Fruit fly (Drosophila melanogaster) whole organism: ENCODE measurements around the gene CG17110.

ENCODE experiments used
- CG8478 ChIP-seq: fragments of >200 bp; optimal IDR thresholded peaks from 2 replicates; lab custom pipeline; 2018; ENCODE audit warnings: inconsistent platforms
- Dll ChIP-seq: fragments of >200 bp; optimal IDR thresholded peaks from 2 replicates; lab custom pipeline; 2017
- EcR ChIP-seq, 2 experiments: fragments of >200 bp; optimal IDR thresholded peaks; 2 replicates each; lab custom pipeline; 2017; ENCODE audit warnings: missing biosample characterization in 2 of 2, missing genetic modification characterization in 2 of 2, missing genetic modification reagents in 2 of 2
- pan ChIP-seq: fragments of >200 bp; optimal IDR thresholded peaks from 2 replicates; lab custom pipeline; 2017
- psq ChIP-seq: fragments of >200 bp; optimal IDR thresholded peaks from 2 replicates; lab custom pipeline; 2017
- usp ChIP-seq: fragments of >200 bp; optimal IDR thresholded peaks from 2 replicates; lab custom pipeline; 2017; ENCODE audit warnings: missing biosample characterization, missing genetic modification characterization, mixed read lengths

CG17110 gene

DNA sequence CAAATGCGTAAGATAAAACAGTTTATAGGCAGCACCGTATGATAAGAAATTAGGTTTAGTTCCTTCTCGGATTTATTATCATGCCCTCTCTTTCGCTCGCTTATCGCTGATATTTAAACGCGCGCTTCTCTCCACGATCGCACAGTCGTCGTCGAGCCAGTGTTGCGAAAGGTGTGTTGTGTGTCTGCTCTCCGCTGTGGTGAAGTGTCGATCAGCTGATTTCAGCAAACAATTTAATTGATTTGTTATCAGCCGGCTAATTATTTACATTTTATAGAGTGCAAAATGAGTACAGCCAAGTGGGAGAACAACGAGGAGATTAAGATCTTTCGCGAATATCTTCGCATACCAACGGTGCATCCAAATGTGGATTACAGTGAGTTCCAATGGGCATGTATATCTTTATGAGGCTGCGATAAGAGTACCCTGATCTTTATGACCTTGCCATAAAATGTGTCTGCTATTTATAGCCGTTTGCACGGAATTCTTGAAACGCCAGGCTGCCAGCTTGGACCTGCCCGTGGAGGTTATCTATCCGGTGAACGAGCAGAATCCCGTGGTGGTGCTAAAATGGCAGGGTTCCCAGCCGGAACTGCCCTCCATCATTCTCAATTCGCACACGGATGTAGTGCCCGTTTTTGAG is at the start of gene CG17110, which contains the start of gene CG6726:
Gene CG17110, plus strand, starts transcription at position 139 of the 643 bp plus-strand sequence.
Gene CG6726, plus strand, starts transcription at position 139 of the 643 bp plus-strand sequence.
- TF ChIP-seq Dll (lab: Kevin White, UChicago) (no peak), psq (lab: Kevin White, UChicago) (no peak), CG8478 (no peak), EcR (GFP tag; optimal IDR thresholded peaks at IDR 0.05; lab: Kevin White, UChicago) (no peak), usp (GFP tag; lab: Kevin White, UChicago) (no peak), pan (lab: Kevin White, UChicago) (no peak)

- TF ChIP-seq psq (lab: Kevin White, UChicago): no peak
- no peak for TF ChIP-seq pan (lab: Kevin White, UChicago)
- TF ChIP-seq EcR (GFP tag; optimal IDR thresholded peaks at IDR 0.05; lab: Kevin White, UChicago): no peak
- no peak for TF ChIP-seq CG8478
- TF ChIP-seq Dll (lab: Kevin White, UChicago): no peak
- no peak for TF ChIP-seq usp (GFP tag; lab: Kevin White, UChicago)
Observed at dm6 chr3R:23041941-23042340, 49.6 kb upstream of the CG17110 start, which contains the start of gene CG13838. CG13838 (plus strand) TSS chr3R:23042241.

dm6 chr3R:23042746-23043265 is 48.7 kb upstream of the CG17110 start:
- TF ChIP-seq CG8478: no peak
- no peak for TF ChIP-seq Dll (lab: Kevin White, UChicago)
- TF ChIP-seq usp (GFP tag; lab: Kevin White, UChicago): no peak
- no peak for TF ChIP-seq psq (lab: Kevin White, UChicago)
- no peak for TF ChIP-seq EcR (GFP tag; optimal IDR thresholded peaks at IDR 0.05; lab: Kevin White, UChicago)
- TF ChIP-seq pan (lab: Kevin White, UChicago): no peak

- TF ChIP-seq psq (lab: Kevin White, UChicago) (no peak), Dll (lab: Kevin White, UChicago) (no peak), EcR (GFP tag; optimal IDR thresholded peaks at IDR 0.05; lab: Kevin White, UChicago) (no peak), CG8478 (no peak), usp (GFP tag; lab: Kevin White, UChicago) (no peak), pan (lab: Kevin White, UChicago) (no peak)
Observed at dm6 chr3R:23043690-23044089, 47.8 kb upstream of the CG17110 start, which contains the start of gene CG13837. CG13837 (plus strand) TSS chr3R:23043990.

DNA sequence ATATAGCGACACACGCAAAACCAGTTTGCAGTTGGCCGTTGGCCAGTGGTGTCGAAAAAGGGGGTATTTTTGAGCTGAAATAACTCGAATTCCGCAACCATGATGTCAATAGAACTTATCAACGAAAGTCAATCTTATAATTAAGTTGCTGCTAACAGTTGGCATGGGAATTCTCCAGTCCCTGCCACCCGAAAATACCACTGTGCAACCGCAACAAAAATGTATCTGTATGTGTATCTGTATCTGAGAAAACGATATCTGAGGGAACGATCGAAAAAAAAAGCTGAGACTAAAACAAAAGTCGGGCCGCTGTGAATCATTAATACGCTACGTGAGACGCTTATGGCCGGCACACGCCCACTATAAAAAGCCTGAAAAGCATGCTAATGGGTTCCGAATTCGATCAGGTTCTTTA is 45.0 kb upstream of the CG17110 start:
- TF ChIP-seq usp (GFP tag; lab: Kevin White, UChicago) (no peak), pan (lab: Kevin White, UChicago) (no peak), EcR (GFP tag; optimal IDR thresholded peaks at IDR 0.05; lab: Kevin White, UChicago) (peak in 1 of 2 experiments; percentile 12)

- TF ChIP-seq pan (lab: Kevin White, UChicago): no peak
- no peak for TF ChIP-seq CG8478
- no peak for TF ChIP-seq usp (GFP tag; lab: Kevin White, UChicago)
- no peak for TF ChIP-seq Dll (lab: Kevin White, UChicago)
- no peak for TF ChIP-seq EcR (GFP tag; optimal IDR thresholded peaks at IDR 0.05; lab: Kevin White, UChicago)
- TF ChIP-seq psq (lab: Kevin White, UChicago): no peak
Observed at dm6 chr3R:23048089-23048689, 43.3 kb upstream of the CG17110 start, which contains the start of gene CG17121. CG17121 (minus strand) TSS chr3R:23048214.

dm6 chr3R:23048690-23049118 is 42.8 kb upstream of the CG17110 start:
- TF ChIP-seq CG8478: no peak
- TF ChIP-seq psq (lab: Kevin White, UChicago): no peak
- TF ChIP-seq EcR (GFP tag; optimal IDR thresholded peaks at IDR 0.05; lab: Kevin White, UChicago): no peak
- TF ChIP-seq Dll (lab: Kevin White, UChicago): no peak
- TF ChIP-seq usp (GFP tag; lab: Kevin White, UChicago): no peak
- TF ChIP-seq pan (lab: Kevin White, UChicago): no peak

dm6 chr3R:23051639-23052125 is 39.8 kb upstream of the CG17110 start, which contains the start of gene Gr94a:
Gr94a (plus strand) TSS chr3R:23051689.
- no peak for TF ChIP-seq psq (lab: Kevin White, UChicago)
- TF ChIP-seq EcR (GFP tag; optimal IDR thresholded peaks at IDR 0.05; lab: Kevin White, UChicago): no peak
- no peak for TF ChIP-seq CG8478
- TF ChIP-seq pan (lab: Kevin White, UChicago): no peak
- TF ChIP-seq usp (GFP tag; lab: Kevin White, UChicago): no peak
- no peak for TF ChIP-seq Dll (lab: Kevin White, UChicago)

dm6 chr3R:23053135-23053730 is 38.3 kb upstream of the CG17110 start:
- TF ChIP-seq Dll (lab: Kevin White, UChicago) (no peak), psq (lab: Kevin White, UChicago) (no peak), pan (lab: Kevin White, UChicago) (no peak)

DNA sequence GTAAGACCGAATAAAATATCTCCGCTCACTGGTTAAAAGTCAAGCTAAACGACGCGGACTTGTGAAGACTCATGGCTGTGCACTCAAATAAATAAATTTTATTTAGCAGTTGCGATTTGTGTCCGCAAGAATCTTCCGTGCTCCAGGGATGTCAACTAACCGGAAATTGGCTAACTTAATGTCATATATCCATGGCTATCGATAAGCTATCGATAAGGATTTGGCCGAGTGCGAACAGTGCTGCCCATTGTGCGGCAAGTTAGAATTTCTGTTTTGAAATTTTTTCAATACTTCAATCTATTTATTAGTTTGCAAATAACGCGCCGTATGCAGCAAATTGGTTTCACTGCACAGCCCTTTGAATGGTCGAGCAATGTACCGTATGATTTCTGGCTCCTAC is 37.6 kb upstream of the CG17110 start, which contains the start of gene p53:
Gene p53, minus strand, starts transcription at position 147 of the 400 bp plus-strand sequence.
- TF ChIP-seq usp (GFP tag; lab: Kevin White, UChicago): no peak
- TF ChIP-seq CG8478: no peak
- TF ChIP-seq pan (lab: Kevin White, UChicago): no peak
- TF ChIP-seq psq (lab: Kevin White, UChicago): no peak
- no peak for TF ChIP-seq Dll (lab: Kevin White, UChicago)
- TF ChIP-seq EcR (GFP tag; optimal IDR thresholded peaks at IDR 0.05; lab: Kevin White, UChicago): no peak

DNA sequence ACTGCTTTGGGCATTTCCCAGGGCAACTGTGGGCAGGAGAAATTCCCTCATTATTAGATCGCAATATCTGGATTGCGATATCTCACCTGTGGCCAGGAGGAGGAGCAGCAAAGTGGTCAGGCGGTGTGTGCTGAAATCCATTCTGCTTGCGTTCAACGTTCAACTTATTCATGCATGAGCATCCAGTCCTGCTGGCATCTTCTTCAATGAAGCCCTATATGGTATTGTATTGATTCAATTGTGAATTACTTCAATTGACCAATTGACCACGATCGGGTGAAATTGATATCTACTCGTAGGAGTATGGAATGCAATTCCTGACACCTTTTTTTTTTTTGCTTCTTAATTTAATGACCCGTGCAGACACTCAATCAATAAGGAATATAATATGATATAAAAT is 35.4 kb upstream of the CG17110 start:
- TF ChIP-seq pan (lab: Kevin White, UChicago) (no peak), usp (GFP tag; lab: Kevin White, UChicago) (no peak), Dll (lab: Kevin White, UChicago) (no peak), CG8478 (no peak), psq (lab: Kevin White, UChicago) (no peak), EcR (GFP tag; optimal IDR thresholded peaks at IDR 0.05; lab: Kevin White, UChicago) (no peak)
